Worm (Caenorhabditis elegans) whole organism, young adult: ENCODE measurements around the gene R07H5.16.

Source experiments
- K11D2.4 ChIP-seq: fragments of 200-800 bp; sonication (Bioruptor generic); IDR thresholded peaks from 2 replicates; pipeline ENCODE4 v1.3.6; 2022; ENCODE audit warnings: missing genetic modification reagents, missing genetic modification characterization, missing compliant biosample characterization
- Y79H2A.3 ChIP-seq: fragments of 200-800 bp; sonication (Bioruptor generic); conservative IDR thresholded peaks from 2 replicates; pipeline ENCODE4 v1.3.6; 2022; ENCODE audit warnings: missing genetic modification reagents, missing genetic modification characterization, missing compliant biosample characterization
- akir-1 ChIP-seq: fragments of 200-800 bp; sonication (Bioruptor generic); optimal IDR thresholded peaks from 2 replicates; lab custom pipeline; 2018; ENCODE audit warnings: mild to moderate bottlenecking, missing genetic modification characterization, moderate library complexity, missing compliant biosample characterization
- ama-1 ChIP-seq, 3 experiments: fragments of 150-350 bp in 1 of 3; sonication (generic microtip) in 2 of 3; optimal IDR thresholded peaks; 2 replicates each; lab custom pipeline; 2014 to 2018; ENCODE audit warnings: missing biosample characterization in 2 of 3, missing genetic modification characterization in 2 of 3, missing genetic modification reagents in 2 of 3
- ceh-91 ChIP-seq: fragments of 200-800 bp; sonication (Bioruptor generic); IDR thresholded peaks from 2 replicates; pipeline ENCODE4 v1.3.6; 2022; ENCODE audit warnings: missing genetic modification reagents, missing genetic modification characterization, missing compliant biosample characterization
- ets-4 ChIP-seq: fragments of 200-800 bp; sonication (Bioruptor generic); optimal IDR thresholded peaks from 2 replicates; lab custom pipeline; 2018; ENCODE audit warnings: mild to moderate bottlenecking, missing genetic modification characterization, missing compliant biosample characterization
- lsl-1 ChIP-seq: fragments of 200-800 bp; sonication (Bioruptor generic); optimal IDR thresholded peaks from 2 replicates; lab custom pipeline; 2018; ENCODE audit warnings: mild to moderate bottlenecking, missing genetic modification characterization, moderate library complexity, missing compliant biosample characterization
- nfya-2 ChIP-seq: fragments of 200-800 bp; sonication (Bioruptor generic); IDR thresholded peaks from 2 replicates; pipeline ENCODE4 v1.3.6; 2022; ENCODE audit warnings: missing genetic modification reagents, missing genetic modification characterization, missing compliant biosample characterization
- nhr-179 ChIP-seq: sonication (generic microtip); optimal IDR thresholded peaks from 2 replicates; lab custom pipeline; 2016; ENCODE audit warnings: mild to moderate bottlenecking, missing genetic modification characterization, missing compliant biosample characterization
- tbx-9 ChIP-seq: sonication (generic microtip); optimal IDR thresholded peaks from 2 replicates; lab custom pipeline; 2016; ENCODE audit warnings: borderline replicate concordance, missing genetic modification characterization, inconsistent platforms, missing compliant biosample characterization
- unc-130 ChIP-seq: sonication (generic microtip); optimal IDR thresholded peaks from 2 replicates; lab custom pipeline; 2016; ENCODE audit warnings: missing genetic modification reagents, missing genetic modification characterization, missing compliant biosample characterization

DNA sequence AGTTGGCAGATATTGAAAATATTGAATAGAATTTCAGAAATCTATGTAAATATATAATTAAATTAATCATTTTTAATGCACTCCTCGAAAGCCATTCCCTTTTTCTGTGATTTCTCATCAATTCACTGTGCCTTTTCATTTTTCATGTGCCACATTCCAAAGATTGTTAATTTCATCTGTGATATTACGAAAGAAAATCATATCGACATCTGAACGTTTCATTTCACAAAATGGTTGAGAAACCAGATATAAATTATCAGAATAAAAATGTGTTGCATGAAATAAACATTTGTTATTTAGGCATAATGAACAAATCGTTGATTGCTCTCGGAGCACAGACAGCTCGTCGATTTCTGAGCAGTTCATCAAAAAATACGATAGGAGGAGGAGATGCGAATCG lies 15.1 kb upstream of the R07H5.16 start, which contains the start of gene nuaf-3:
- TF ChIP-seq akir-1 (GFP tag; lab: Kevin White, UChicago) (no peak), tbx-9 (tag; lab: Kevin White, UChicago) (no peak), ets-4 (no peak), lsl-1 (no peak), K11D2.4 (GFP tag; lab: Robert Waterston, UW) (no peak), nfya-2 (GFP tag; lab: Robert Waterston, UW) (no peak), ceh-91 (GFP tag; lab: Robert Waterston, UW) (no peak), unc-130 (GFP tag; lab: Kevin White, UChicago) (no peak), Y79H2A.3 (no peak), nhr-179 (tag; lab: Kevin White, UChicago) (no peak), ama-1 (optimal IDR thresholded peaks at IDR 0.05; lab: Kevin White, UChicago) (no peak), ama-1 (GFP tag; optimal IDR thresholded peaks at IDR 0.05; lab: Kevin White, UChicago) (no peak)
